Fruit fly (Drosophila melanogaster): ENCODE measurements around the gene slp2.

DNA sequence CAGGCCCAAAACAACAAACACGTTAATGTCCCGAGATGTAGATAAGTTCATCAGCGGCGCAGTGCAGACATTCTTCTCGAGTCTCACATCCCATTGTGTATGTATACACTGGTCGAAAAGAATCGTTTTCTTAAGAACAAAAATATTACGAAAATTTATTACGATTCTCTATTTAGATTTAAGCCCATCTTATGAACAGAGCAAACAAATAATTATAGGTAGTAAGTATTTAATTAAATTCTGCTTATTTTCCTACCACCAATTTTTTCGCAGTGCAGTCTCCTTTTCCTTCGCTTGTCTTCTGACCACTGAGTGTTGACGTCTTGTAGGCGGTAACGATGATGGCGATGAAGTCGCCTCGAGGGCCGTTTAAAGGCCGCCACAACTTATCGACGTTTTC, 24.7 kb downstream of the slp2 start:
- TF ChIP-seq CG8478 (optimal IDR thresholded peaks at IDR 0.05) (no peak), EcR (GFP tag; optimal IDR thresholded peaks at IDR 0.05) (no peak)
